Worm (Caenorhabditis elegans) whole organism, L4/young adult: ENCODE results near the gene F42C5.9.

Experiments used
- W03F9.2 ChIP-seq: fragments of 150-350 bp; optimal IDR thresholded peaks from 2 replicates; lab custom pipeline; 2014; ENCODE audit warnings: missing biosample characterization, missing genetic modification characterization
- dao-5 ChIP-seq: sonication (generic microtip); optimal IDR thresholded peaks from 2 replicates; lab custom pipeline; 2016; ENCODE audit warnings: missing genotype, missing genetic modification characterization, moderate library complexity, missing compliant biosample characterization
- him-1 ChIP-seq: sonication (generic microtip); optimal IDR thresholded peaks from 2 replicates; lab custom pipeline; 2016; ENCODE audit warnings: missing genotype, missing genetic modification reagents, missing genetic modification characterization, missing compliant biosample characterization

F42C5.9 gene

ce11 chrIV:7287474-7287873 is 29.4 kb downstream of the F42C5.9 start, which contains the start of gene F42C5.3:
Gene F42C5.3, minus strand, starts transcription at chrIV:7287574.
- TF ChIP-seq W03F9.2 (tag; lab: Kevin White, UChicago) = no peak
- no peak for TF ChIP-seq him-1

ce11 chrIV:7285839-7286238 is 31.1 kb downstream of the F42C5.9 start, which contains the start of gene C06E4.8:
Gene C06E4.8, minus strand, starts transcription at chrIV:7285875.
- no peak for TF ChIP-seq dao-5 (tag; lab: Kevin White, UChicago)
- no peak for TF ChIP-seq him-1
- no peak for TF ChIP-seq W03F9.2 (tag; lab: Kevin White, UChicago)

ce11 chrIV:7282957-7283356 is 33.9 kb downstream of the F42C5.9 start, which contains the start of gene C06E4.1:
Gene C06E4.1, plus strand, starts transcription at chrIV:7283257.
- TF ChIP-seq dao-5 (tag; lab: Kevin White, UChicago) (no peak), W03F9.2 (tag; lab: Kevin White, UChicago) (no peak), him-1 (no peak)

ce11 chrIV:7276661-7277060 is 40.2 kb downstream of the F42C5.9 start, which contains the start of gene C06E4.2:
Gene C06E4.2, plus strand, starts transcription at chrIV:7276961.
- TF ChIP-seq W03F9.2 (tag; lab: Kevin White, UChicago) = no peak
- TF ChIP-seq dao-5 (tag; lab: Kevin White, UChicago) = no peak
- TF ChIP-seq him-1 = no peak

ce11 chrIV:7274969-7275548 is 41.8 kb downstream of the F42C5.9 start:
- no peak for TF ChIP-seq dao-5 (tag; lab: Kevin White, UChicago)
- TF ChIP-seq him-1 = no peak
- TF ChIP-seq W03F9.2 (tag; lab: Kevin White, UChicago) = no peak
